Worm (Caenorhabditis elegans): ENCODE data around the gene pat-6.

DNA sequence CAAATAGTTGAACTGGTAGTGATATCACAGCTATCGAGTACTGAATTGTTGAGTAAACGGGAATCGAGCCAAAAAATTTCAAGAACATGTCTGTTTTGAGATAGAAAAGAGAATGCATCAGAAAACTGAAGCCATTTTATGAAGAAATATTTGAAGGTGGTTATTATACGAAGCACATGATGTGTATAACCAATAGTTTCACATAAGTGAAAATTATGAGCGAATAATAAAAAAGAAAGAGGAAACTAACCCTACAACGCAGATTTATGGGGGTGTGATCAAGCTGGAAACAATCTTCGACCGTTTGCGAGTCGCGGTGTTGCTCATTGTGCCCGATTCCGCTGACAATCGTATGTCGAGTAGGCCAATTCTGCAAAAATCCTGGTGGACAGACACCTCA is 9.3 kb upstream of the pat-6 start, which contains the start of gene srh-282:
- TF ChIP-seq lsy-2 (tag; optimal IDR thresholded peaks at IDR 0.05) = no peak
- TF ChIP-seq unc-62 (GFP tag; optimal IDR thresholded peaks at IDR 0.05) = no peak
- no peak for TF ChIP-seq ztf-11 (tag; optimal IDR thresholded peaks at IDR 0.05)
- TF ChIP-seq ces-1 (GFP tag; optimal IDR thresholded peaks at IDR 0.05) = no peak
- TF ChIP-seq blmp-1 (tag; optimal IDR thresholded peaks at IDR 0.05) = no peak
- TF ChIP-seq nhr-28 (tag; optimal IDR thresholded peaks at IDR 0.05) = no peak
- no peak for TF ChIP-seq unc-120 (tag; optimal IDR thresholded peaks at IDR 0.05; ENCODE audit: poor library complexity, severe bottlenecking)
- no peak for TF ChIP-seq mep-1 (tag; optimal IDR thresholded peaks at IDR 0.05)
- no peak for TF ChIP-seq pha-4 (tag; optimal IDR thresholded peaks at IDR 0.05)
- TF ChIP-seq unc-39 (tag; optimal IDR thresholded peaks at IDR 0.05) = no peak
